Fruit fly (Drosophila melanogaster) whole organism, embryonic: ENCODE results near the gene CG3566.

Experiments used
- CG10147 ChIP-seq: fragments of 200-800 bp; sonication (Bioruptor generic); optimal IDR thresholded peaks from 2 replicates; lab custom pipeline; 2019; ENCODE audit warnings: missing biosample characterization, mild to moderate bottlenecking, missing genetic modification characterization, moderate library complexity
- CG10979 ChIP-seq: fragments of 200-800 bp; sonication (Bioruptor generic); optimal IDR thresholded peaks from 2 replicates; lab custom pipeline; 2018; ENCODE audit warnings: missing biosample characterization, mild to moderate bottlenecking, missing genetic modification characterization, moderate library complexity
- CG11085 ChIP-seq: fragments of 200-800 bp; sonication (Bioruptor generic); IDR thresholded peaks from 2 replicates; pipeline ENCODE4 v1.3.6; 2022; ENCODE audit warnings: missing biosample characterization, missing genetic modification characterization
- CG12391 ChIP-seq: fragments of 200-800 bp; sonication (Bioruptor generic); optimal IDR thresholded peaks from 3 replicates; lab custom pipeline; 2018; ENCODE audit warnings: missing biosample characterization, mild to moderate bottlenecking, missing genetic modification characterization, moderate library complexity
- CG13287 ChIP-seq: fragments of 200-800 bp; sonication (Bioruptor generic); IDR thresholded peaks from 2 replicates; pipeline ENCODE4 v1.3.6; 2022; ENCODE audit warnings: missing biosample characterization, missing genetic modification characterization; ENCODE audit not compliant: partially characterized antibody
- CG15514 ChIP-seq: fragments of 200-800 bp; sonication (Bioruptor generic); optimal IDR thresholded peaks from 3 replicates; lab custom pipeline; 2017; ENCODE audit warnings: missing biosample characterization, missing genetic modification characterization, mild to moderate bottlenecking, moderate library complexity, missing genetic modification reagents
- CG17829 ChIP-seq: fragments of 200-800 bp; optimal IDR thresholded peaks from 2 replicates; lab custom pipeline; 2019; ENCODE audit warnings: missing biosample characterization, mild to moderate bottlenecking, missing genetic modification characterization, moderate library complexity
- CG32767 ChIP-seq: fragments of 200-800 bp; sonication (Bioruptor generic); IDR thresholded peaks from 2 replicates; pipeline ENCODE4 v1.3.6; 2022; ENCODE audit warnings: missing biosample characterization, missing genetic modification characterization
- CG34422 ChIP-seq: fragments of 200-800 bp; sonication (Bioruptor generic); IDR thresholded peaks from 3 replicates; pipeline ENCODE4 v1.3.6; 2022; ENCODE audit warnings: missing biosample characterization, missing genetic modification characterization
- CG4617 ChIP-seq: fragments of 200-800 bp; sonication (Bioruptor generic); optimal IDR thresholded peaks from 3 replicates; lab custom pipeline; 2016; ENCODE audit warnings: missing biosample characterization, missing genetic modification characterization, borderline replicate concordance
- CG6689 ChIP-seq: fragments of 200-800 bp; sonication (Bioruptor generic); IDR thresholded peaks from 2 replicates; pipeline ENCODE4 v1.3.6; 2022; ENCODE audit warnings: missing biosample characterization, missing genetic modification characterization
- CG6791 ChIP-seq: fragments of 200-800 bp; sonication (Bioruptor generic); IDR thresholded peaks from 3 replicates; pipeline ENCODE4 v1.3.6; 2022; ENCODE audit warnings: missing biosample characterization, missing genetic modification characterization; ENCODE audit not compliant: partially characterized antibody
- CG7786 ChIP-seq: fragments of 200-800 bp; sonication (Bioruptor generic); optimal IDR thresholded peaks from 2 replicates; lab custom pipeline; 2016; ENCODE audit warnings: missing biosample characterization, missing genetic modification characterization
- CG8478 ChIP-seq: fragments of >200 bp; optimal IDR thresholded peaks from 2 replicates; lab custom pipeline; 2018
- CG9215 ChIP-seq: fragments of 200-800 bp; sonication (Bioruptor generic); IDR thresholded peaks from 2 replicates; pipeline ENCODE4 v1.3.6; 2022; ENCODE audit warnings: missing biosample characterization, missing genetic modification characterization
- Dp ChIP-seq: fragments of 200-800 bp; sonication (Bioruptor generic); optimal IDR thresholded peaks from 2 replicates; lab custom pipeline; 2018; ENCODE audit warnings: missing biosample characterization, mild to moderate bottlenecking, missing genetic modification characterization, moderate library complexity
- Dref ChIP-seq: fragments of 200-800 bp; sonication (Bioruptor generic); IDR thresholded peaks from 2 replicates; pipeline ENCODE4 v1.3.6; 2022; ENCODE audit warnings: missing biosample characterization, missing genetic modification characterization
- MBD-R2 ChIP-seq: fragments of 200-800 bp; sonication (Bioruptor generic); IDR thresholded peaks from 2 replicates; pipeline ENCODE4 v1.3.6; 2022; ENCODE audit warnings: missing biosample characterization, missing genetic modification characterization
- Med ChIP-seq: fragments of 200-800 bp; sonication (Bioruptor generic); peaks from one replicate; lab custom pipeline; 2016; ENCODE audit warnings: missing biosample characterization, missing genetic modification characterization, mild to moderate bottlenecking, inconsistent platforms, moderate library complexity
- Myb ChIP-seq: fragments of 200-800 bp; sonication (Bioruptor generic); optimal IDR thresholded peaks from 2 replicates; lab custom pipeline; 2016; ENCODE audit warnings: missing biosample characterization, missing genetic modification characterization
- NC2α ChIP-seq: fragments of 200-800 bp; sonication (Bioruptor generic); optimal IDR thresholded peaks from 2 replicates; lab custom pipeline; 2016; ENCODE audit warnings: missing biosample characterization, missing genetic modification characterization
- NC2β ChIP-seq: fragments of 200-800 bp; sonication (Bioruptor generic); optimal IDR thresholded peaks from 2 replicates; lab custom pipeline; 2016; ENCODE audit warnings: missing biosample characterization, missing genetic modification characterization
- Neu2 ChIP-seq: fragments of 200-800 bp; sonication (Bioruptor generic); optimal IDR thresholded peaks from 3 replicates; lab custom pipeline; 2016; ENCODE audit warnings: missing biosample characterization, missing genetic modification characterization, borderline replicate concordance
- Rfx ChIP-seq: fragments of 200-800 bp; sonication (Bioruptor generic); IDR thresholded peaks from 2 replicates; pipeline ENCODE4 v1.3.6; 2022; ENCODE audit warnings: missing biosample characterization, missing genetic modification characterization
- YL-1 ChIP-seq: fragments of 200-800 bp; sonication (Bioruptor generic); optimal IDR thresholded peaks from 3 replicates; lab custom pipeline; 2017; ENCODE audit warnings: missing biosample characterization, mild to moderate bottlenecking, missing genetic modification characterization
- cg ChIP-seq: fragments of 200-800 bp; sonication (Bioruptor generic); optimal IDR thresholded peaks from 3 replicates; lab custom pipeline; 2019; ENCODE audit warnings: missing biosample characterization, mild to moderate bottlenecking, missing genetic modification characterization, moderate library complexity
- dan ChIP-seq: fragments of 200-800 bp; sonication (Bioruptor generic); IDR thresholded peaks from 2 replicates; pipeline ENCODE4 v1.3.6; 2022; ENCODE audit warnings: missing biosample characterization, missing genetic modification characterization
- disco-r ChIP-seq: fragments of 200-800 bp; sonication (Bioruptor generic); optimal IDR thresholded peaks from 2 replicates; lab custom pipeline; 2016; ENCODE audit warnings: missing biosample characterization, missing genetic modification characterization
- emc ChIP-seq: fragments of 200-800 bp; sonication (Bioruptor generic); optimal IDR thresholded peaks from 2 replicates; lab custom pipeline; 2016; ENCODE audit warnings: missing biosample characterization, missing genetic modification characterization
- esg ChIP-seq: fragments of 200-800 bp; sonication (Bioruptor generic); conservative IDR thresholded peaks from 2 replicates; pipeline ENCODE4 v1.3.6; 2022; ENCODE audit warnings: missing biosample characterization, missing genetic modification characterization
- ewg ChIP-seq: fragments of 200-800 bp; sonication (Bioruptor generic); optimal IDR thresholded peaks from 3 replicates; lab custom pipeline; 2017; ENCODE audit warnings: mild to moderate bottlenecking, missing biosample characterization, missing genetic modification reagents, missing genetic modification characterization
- eyg ChIP-seq: fragments of 200-800 bp; sonication (Bioruptor generic); optimal IDR thresholded peaks from 3 replicates; lab custom pipeline; 2016; ENCODE audit warnings: missing biosample characterization, missing genetic modification characterization
- insv ChIP-seq, 2 experiments: fragments of 200-800 bp; sonication (Bioruptor generic); optimal IDR thresholded peaks; 3 replicates each; lab custom pipeline; 2016 to 2018; ENCODE audit warnings: missing biosample characterization in 2 of 2, missing genetic modification characterization in 2 of 2
- pita ChIP-seq: fragments of 200-800 bp; sonication (Bioruptor generic); optimal IDR thresholded peaks from 2 replicates; lab custom pipeline; 2017; ENCODE audit warnings: missing biosample characterization, mild to moderate bottlenecking, missing genetic modification characterization
- pzg ChIP-seq: fragments of 200-800 bp; sonication (Bioruptor generic); optimal IDR thresholded peaks from 3 replicates; lab custom pipeline; 2018; ENCODE audit warnings: missing biosample characterization, mild to moderate bottlenecking, missing genetic modification characterization, moderate library complexity
- sc ChIP-seq, 3 experiments: fragments of >200 bp in 2 of 3; fragments of 200-800 bp in 1 of 3; sonication (Bioruptor generic) in 1 of 3; optimal IDR thresholded peaks; 2 replicates in 2 of 3; 3 replicates in 1 of 3; lab custom pipeline; 2017; ENCODE audit warnings: mild to moderate bottlenecking in 1 of 3, missing biosample characterization in 1 of 3, missing genetic modification characterization in 1 of 3, missing genetic modification reagents in 1 of 3
- schlank ChIP-seq: fragments of 200-800 bp; sonication (Bioruptor generic); optimal IDR thresholded peaks from 2 replicates; lab custom pipeline; 2018; ENCODE audit warnings: missing biosample characterization, mild to moderate bottlenecking, missing genetic modification characterization
- sim ChIP-seq: fragments of 200-800 bp; sonication (Bioruptor generic); IDR thresholded peaks from 2 replicates; pipeline ENCODE4 v1.3.6; 2022; ENCODE audit warnings: missing biosample characterization, missing genetic modification characterization
- sisA ChIP-seq: fragments of 200-800 bp; sonication (Bioruptor generic); IDR thresholded peaks from 2 replicates; pipeline ENCODE4 v1.3.6; 2022; ENCODE audit warnings: missing biosample characterization, missing genetic modification characterization
- stwl ChIP-seq: fragments of 200-800 bp; sonication (Bioruptor generic); optimal IDR thresholded peaks from 3 replicates; lab custom pipeline; 2018; ENCODE audit warnings: missing biosample characterization, mild to moderate bottlenecking, missing genetic modification characterization, moderate library complexity
- unc-4 ChIP-seq: fragments of 200-800 bp; sonication (Bioruptor generic); IDR thresholded peaks from 2 replicates; pipeline ENCODE4 v1.3.6; 2022; ENCODE audit warnings: missing biosample characterization, missing genetic modification characterization; ENCODE audit not compliant: partially characterized antibody

Gene CG3566

DNA sequence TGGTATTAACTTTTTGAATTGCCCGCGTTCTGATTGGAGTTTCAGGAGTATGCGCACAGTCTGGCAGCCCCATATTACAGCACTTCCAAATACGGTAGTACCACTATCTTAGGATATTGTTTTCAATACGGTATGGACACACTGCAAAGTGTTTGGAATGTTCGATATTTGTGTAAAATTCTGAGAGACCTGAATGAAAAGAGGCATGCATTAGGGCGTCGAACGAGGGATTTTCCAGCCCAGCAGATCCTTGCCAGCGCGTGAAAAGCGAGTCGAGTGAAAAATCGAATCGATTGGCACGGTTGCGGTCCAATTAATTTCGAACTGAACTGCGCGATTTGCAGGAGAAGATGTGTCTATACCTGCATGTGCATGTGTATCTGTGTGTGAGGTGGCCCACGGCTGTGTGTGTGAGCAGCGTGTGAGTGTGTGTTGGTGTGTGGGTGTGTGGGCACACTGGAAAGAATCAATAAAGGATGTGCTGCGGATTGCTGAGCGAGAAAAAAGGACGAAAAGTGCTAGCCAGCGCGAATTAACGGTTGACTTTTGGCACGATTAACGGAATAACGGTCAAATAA, 51.0 kb downstream of the CG3566 start, which contains the start of gene dtn (continued):
- no peak for TF ChIP-seq disco-r (GFP tag; lab: Kevin White, UChicago)
- TF ChIP-seq pita (GFP tag; lab: Kevin White, UChicago), result no peak
- TF ChIP-seq insv (GFP tag; optimal IDR thresholded peaks at IDR 0.05; lab: Kevin White, UChicago), result peak; percentile 79 to 95
- no peak for TF ChIP-seq sisA (GFP tag; lab: Robert Waterston, UW)
- peak; percentile 5 for TF ChIP-seq CG10147
- TF ChIP-seq ewg (GFP tag; lab: Kevin White, UChicago), result peak; percentile 61
- TF ChIP-seq emc (GFP tag; lab: Kevin White, UChicago), result no peak
- 0 out of 2 replicates have a peak, but pooled peaks have one; percentile 44 for TF ChIP-seq CG13287 (GFP tag; lab: Robert Waterston, UW)
- 0 out of 3 replicates have a peak, but pooled peaks have one; percentile 27 for TF ChIP-seq CG34422 (GFP tag; lab: Robert Waterston, UW)
- TF ChIP-seq unc-4 (GFP tag; lab: Robert Waterston, UW), result 0 out of 2 replicates have a peak, but pooled peaks have one; percentile 28
- TF ChIP-seq NC2α (GFP tag; lab: Kevin White, UChicago), result no peak
- TF ChIP-seq cg (GFP tag; lab: Kevin White, UChicago), result peak; percentile 97
- TF ChIP-seq sc (optimal IDR thresholded peaks at IDR 0.05; lab: Kevin White, UChicago), result no peak
- no peak for TF ChIP-seq sc (GFP tag; optimal IDR thresholded peaks at IDR 0.05; lab: Kevin White, UChicago)
- TF ChIP-seq Med (GFP tag; lab: Kevin White, UChicago), result peak; percentile 57
- peak; percentile 92 for TF ChIP-seq CG8478 (lab: Kevin White, UChicago)
- TF ChIP-seq CG17829, result peak; percentile 15
- peak; percentile 62 for TF ChIP-seq YL-1
- TF ChIP-seq NC2β, result peak; percentile 3
- peak; percentile 18 for TF ChIP-seq stwl (tag; lab: Kevin White, UChicago)
- TF ChIP-seq dan (GFP tag; lab: Robert Waterston, UW), result no peak
- TF ChIP-seq Rfx, result no peak
- TF ChIP-seq Dp (GFP tag; lab: Kevin White, UChicago), result peak; percentile 82
- TF ChIP-seq Dref, result peak; percentile 37
- no peak for TF ChIP-seq CG6689 (GFP tag; lab: Robert Waterston, UW)
- peak; percentile 10 for TF ChIP-seq CG12391 (tag; lab: Kevin White, UChicago)
- peak; percentile 76; the same call in 1 of the 2 replicates for TF ChIP-seq CG32767 (GFP tag; lab: Robert Waterston, UW)
- no peak for TF ChIP-seq schlank (tag; lab: Kevin White, UChicago)
- TF ChIP-seq CG15514 (GFP tag; lab: Kevin White, UChicago), result peak; percentile 30
- TF ChIP-seq pzg (GFP tag; lab: Kevin White, UChicago), result peak; percentile 72
- peak; percentile 54; the same call in 1 of the 2 replicates for TF ChIP-seq MBD-R2 (GFP tag; lab: Robert Waterston, UW)
- TF ChIP-seq CG9215 (GFP tag; lab: Robert Waterston, UW), result no peak
- no peak for TF ChIP-seq CG7786 (GFP tag; lab: Kevin White, UChicago)
- peak; percentile 78 for TF ChIP-seq CG4617
- TF ChIP-seq esg, result no peak
- TF ChIP-seq sim (GFP tag; lab: Robert Waterston, UW), result no peak
- peak; percentile 42 for TF ChIP-seq Myb (GFP tag; lab: Kevin White, UChicago)
- peak; percentile 16 for TF ChIP-seq Neu2 (GFP tag; lab: Kevin White, UChicago)
- TF ChIP-seq CG10979 (tag; lab: Kevin White, UChicago), result peak; percentile 3
- TF ChIP-seq CG6791 (GFP tag; lab: Robert Waterston, UW), result no peak
- no peak for TF ChIP-seq CG11085 (GFP tag; lab: Robert Waterston, UW)
- TF ChIP-seq eyg (GFP tag; lab: Kevin White, UChicago), result no peak
